Fruit fly (Drosophila melanogaster): ENCODE data around the gene FucTD.
A peak's percentile ranks its signal among the peaks of the same experiment; 100 is the strongest.

Gene FucTD

DNA sequence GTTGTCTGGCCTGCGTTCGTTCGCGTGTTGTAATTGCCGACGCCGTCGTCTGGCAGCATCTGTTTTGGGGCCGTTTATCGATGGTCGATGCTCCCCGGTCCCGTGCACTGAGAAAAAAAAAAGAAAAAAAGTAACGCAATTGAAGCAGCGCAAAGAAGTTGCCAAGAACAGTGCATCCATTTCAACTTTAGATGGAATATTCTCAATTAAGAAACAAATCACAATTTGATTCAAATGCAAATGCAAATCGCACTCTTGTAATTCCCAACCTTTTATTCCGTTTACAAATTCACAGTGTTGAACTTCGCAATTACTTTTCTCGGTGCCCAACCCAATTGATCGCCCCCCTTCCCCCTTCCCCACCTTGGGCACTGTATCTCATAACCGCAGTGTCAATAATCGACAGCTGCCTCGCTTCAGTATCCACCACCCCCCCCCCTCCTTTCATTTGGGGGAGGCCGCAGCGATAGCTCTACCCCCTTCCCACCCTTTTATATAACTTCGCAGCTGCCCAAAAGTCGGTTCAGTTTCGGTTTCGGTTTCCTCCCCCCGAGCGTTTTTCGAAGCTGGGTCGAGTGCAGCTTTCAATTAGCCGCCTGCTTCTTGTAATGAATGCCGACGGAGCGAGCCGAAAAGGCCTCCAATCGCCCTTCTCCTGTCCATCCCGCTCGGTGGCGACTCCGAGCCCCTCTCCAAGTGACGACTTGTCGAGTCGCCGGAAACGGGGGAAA lies 42.1 kb downstream of the FucTD start:
- TF ChIP-seq Hr83 (GFP tag; optimal IDR thresholded peaks at IDR 0.05; ENCODE audit: poor library complexity, severe bottlenecking) (no peak), br (GFP tag; optimal IDR thresholded peaks at IDR 0.05) (peak; percentile 47), fru (GFP tag; optimal IDR thresholded peaks at IDR 0.05) (peak; percentile 85), dmrt93B (GFP tag; optimal IDR thresholded peaks at IDR 0.05) (peak; percentile 46), brk (GFP tag; optimal IDR thresholded peaks at IDR 0.05) (no peak), HLH106 (tag; optimal IDR thresholded peaks at IDR 0.05) (peak; percentile 64), rgr (GFP tag; optimal IDR thresholded peaks at IDR 0.05) (peak; percentile 35), psq (GFP tag; optimal IDR thresholded peaks at IDR 0.05) (peak; percentile 38), Vsx2 (GFP tag; optimal IDR thresholded peaks at IDR 0.05; ENCODE audit: partially characterized antibody) (peak; percentile 19), Sp1 (GFP tag; optimal IDR thresholded peaks at IDR 0.05) (peak; percentile 42), jim (GFP tag; optimal IDR thresholded peaks at IDR 0.05) (no peak), OdsH (GFP tag; optimal IDR thresholded peaks at IDR 0.05) (peak; percentile 41), Myc (optimal IDR thresholded peaks at IDR 0.05) (no peak), Mio (GFP tag; optimal IDR thresholded peaks at IDR 0.05) (no peak), foxo (GFP tag; optimal IDR thresholded peaks at IDR 0.05) (peak in 1 of 2 experiments; percentile 79), h (GFP tag; optimal IDR thresholded peaks at IDR 0.05) (peak; percentile 66), Dfd (GFP tag; optimal IDR thresholded peaks at IDR 0.05) (no peak), CG9705 (GFP tag; optimal IDR thresholded peaks at IDR 0.05) (peak; percentile 10), woc (GFP tag; optimal IDR thresholded peaks at IDR 0.05) (peak; percentile 26), ey (GFP tag; optimal IDR thresholded peaks at IDR 0.05) (peak; percentile 54)

DNA sequence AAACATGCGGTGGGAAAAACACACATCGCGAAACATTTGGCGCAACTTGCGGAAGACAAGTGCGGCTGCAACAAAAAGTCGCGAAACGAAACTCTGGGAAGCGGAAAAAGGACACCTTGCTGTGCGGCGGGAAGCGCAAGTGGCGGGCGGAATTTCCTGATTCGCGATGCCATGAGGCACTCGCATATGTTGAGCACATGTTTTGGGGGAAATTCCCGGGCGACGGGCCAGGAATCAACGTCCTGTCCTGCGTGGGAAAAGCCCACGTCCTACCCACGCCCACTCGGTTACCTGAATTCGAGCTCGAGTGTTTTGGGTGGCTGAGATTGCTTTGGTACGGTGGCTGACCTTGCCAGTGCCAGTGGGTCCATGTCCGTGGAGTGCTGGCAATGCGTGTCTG lies 45.8 kb downstream of the FucTD start:
- no peak for TF ChIP-seq Mio (GFP tag; optimal IDR thresholded peaks at IDR 0.05)
- TF ChIP-seq Jra (GFP tag; optimal IDR thresholded peaks at IDR 0.05) = no peak
- no peak for TF ChIP-seq CrebA (GFP tag; optimal IDR thresholded peaks at IDR 0.05; ENCODE audit: borderline replicate concordance)
- TF ChIP-seq lola (GFP tag; optimal IDR thresholded peaks at IDR 0.05) = no peak
- no peak for TF ChIP-seq fru (GFP tag; optimal IDR thresholded peaks at IDR 0.05)
- no peak for TF ChIP-seq Abd-B (GFP tag; optimal IDR thresholded peaks at IDR 0.05)
- TF ChIP-seq Rel (GFP tag; optimal IDR thresholded peaks at IDR 0.05) = no peak
- no peak for TF ChIP-seq Rel (tag; optimal IDR thresholded peaks at IDR 0.05)
- no peak for TF ChIP-seq psq (GFP tag; optimal IDR thresholded peaks at IDR 0.05)
- no peak for TF ChIP-seq Dif (GFP tag; optimal IDR thresholded peaks at IDR 0.05; ENCODE audit: partially characterized antibody)
- no peak for TF ChIP-seq usp (GFP tag; optimal IDR thresholded peaks at IDR 0.05)
- no peak for TF ChIP-seq CG9705 (GFP tag; optimal IDR thresholded peaks at IDR 0.05)
- TF ChIP-seq tai (GFP tag; optimal IDR thresholded peaks at IDR 0.05) = no peak
- TF ChIP-seq sage (GFP tag; optimal IDR thresholded peaks at IDR 0.05) = no peak
- TF ChIP-seq pan (optimal IDR thresholded peaks at IDR 0.05) = no peak
- no peak for TF ChIP-seq h (GFP tag; optimal IDR thresholded peaks at IDR 0.05)

- TF ChIP-seq Rel (GFP tag; optimal IDR thresholded peaks at IDR 0.05) = no peak
- TF ChIP-seq Rel (tag; optimal IDR thresholded peaks at IDR 0.05) = peak; percentile 29
- TF ChIP-seq br (GFP tag; optimal IDR thresholded peaks at IDR 0.05) = peak; percentile 5
- peak; percentile 18 for TF ChIP-seq Hnf4 (GFP tag; optimal IDR thresholded peaks at IDR 0.05)
- TF ChIP-seq HLH106 (tag; optimal IDR thresholded peaks at IDR 0.05) = peak; percentile 6
- peak; percentile 39 for TF ChIP-seq rgr (GFP tag; optimal IDR thresholded peaks at IDR 0.05)
- TF ChIP-seq dl (GFP tag; optimal IDR thresholded peaks at IDR 0.05; ENCODE audit: insufficient read depth in 1 of 2, partially characterized antibody in 2 of 2) = no peak
- TF ChIP-seq N (GFP tag; optimal IDR thresholded peaks at IDR 0.05) = no peak
- peak; percentile 57 for TF ChIP-seq jim (GFP tag; optimal IDR thresholded peaks at IDR 0.05)
- no peak for TF ChIP-seq woc (GFP tag; optimal IDR thresholded peaks at IDR 0.05)
- TF ChIP-seq Mio (GFP tag; optimal IDR thresholded peaks at IDR 0.05) = no peak
- TF ChIP-seq fru (GFP tag; optimal IDR thresholded peaks at IDR 0.05) = peak; percentile 3
- TF ChIP-seq Vsx2 (GFP tag; optimal IDR thresholded peaks at IDR 0.05; ENCODE audit: partially characterized antibody) = peak; percentile 8
- TF ChIP-seq Dif (GFP tag; optimal IDR thresholded peaks at IDR 0.05; ENCODE audit: partially characterized antibody) = peak; percentile 70
- peak in 1 of 2 experiments; percentile 17 for TF ChIP-seq foxo (GFP tag; optimal IDR thresholded peaks at IDR 0.05)
- TF ChIP-seq Sp1 (GFP tag; optimal IDR thresholded peaks at IDR 0.05) = peak; percentile 30
- TF ChIP-seq CrebA (GFP tag; optimal IDR thresholded peaks at IDR 0.05; ENCODE audit: borderline replicate concordance) = peak; percentile 23
These were observed 47.5 kb downstream of the FucTD start, which contains the start of gene rho for dm6 chr3L:1463547-1463946. rho (plus strand) TSS chr3L:1463811.
